Worm (Caenorhabditis elegans) whole organism, young adult: ENCODE measurements around the gene nmad-1.

Experiments used
- B0019.2 ChIP-seq: fragments of 200-800 bp; sonication (Bioruptor generic); conservative IDR thresholded peaks from 2 replicates; pipeline ENCODE4 v1.3.6; 2022; ENCODE audit warnings: missing genetic modification reagents, missing genetic modification characterization, missing compliant biosample characterization
- B0336.3 ChIP-seq: fragments of 200-800 bp; sonication (Bioruptor generic); IDR thresholded peaks from 2 replicates; pipeline ENCODE4 v1.3.6; 2022; ENCODE audit warnings: missing genetic modification characterization, missing compliant biosample characterization
- C06A6.2 ChIP-seq: fragments of 200-800 bp; sonication (Bioruptor generic); conservative IDR thresholded peaks from 2 replicates; pipeline ENCODE4 v1.3.6; 2022; ENCODE audit warnings: missing genetic modification characterization, missing compliant biosample characterization
- C17E4.6 ChIP-seq: fragments of 200-800 bp; sonication (Bioruptor generic); IDR thresholded peaks from 2 replicates; pipeline ENCODE4 v1.3.6; 2022; ENCODE audit warnings: missing genetic modification reagents, missing genetic modification characterization, missing compliant biosample characterization
- D2030.7 ChIP-seq: fragments of 200-800 bp; sonication (Bioruptor generic); IDR thresholded peaks from 2 replicates; pipeline ENCODE4 v1.3.6; 2022; ENCODE audit warnings: missing genetic modification reagents, missing genetic modification characterization, missing compliant biosample characterization
- F22D6.2 ChIP-seq: sonication (generic microtip); optimal IDR thresholded peaks from 2 replicates; lab custom pipeline; 2016; ENCODE audit warnings: mild to moderate bottlenecking, missing genetic modification characterization, missing compliant biosample characterization
- F33H1.4 ChIP-seq: fragments of 200-800 bp; sonication (Bioruptor generic); IDR thresholded peaks from 2 replicates; pipeline ENCODE4 v1.3.6; 2022; ENCODE audit warnings: missing genetic modification reagents, missing genetic modification characterization, missing compliant biosample characterization
- F37B4.10 ChIP-seq: fragments of 200-800 bp; sonication (Bioruptor generic); IDR thresholded peaks from 2 replicates; pipeline ENCODE4 v1.3.6; 2022; ENCODE audit warnings: missing genetic modification characterization, missing compliant biosample characterization
- F49E8.2 ChIP-seq: sonication (generic microtip); optimal IDR thresholded peaks from 3 replicates; lab custom pipeline; 2017; ENCODE audit warnings: missing genetic modification characterization, mild to moderate bottlenecking, missing compliant biosample characterization, antibody characterized with exemption, moderate library complexity; ENCODE audit not compliant: insufficient read depth
- T26A5.8 ChIP-seq: sonication (generic microtip); optimal IDR thresholded peaks from 2 replicates; lab custom pipeline; 2016; ENCODE audit warnings: missing genetic modification characterization, missing compliant biosample characterization
- Y53F4B.3 ChIP-seq: fragments of 200-800 bp; sonication (Bioruptor generic); IDR thresholded peaks from 2 replicates; pipeline ENCODE4 v1.3.6; 2022; ENCODE audit warnings: missing genetic modification reagents, missing genetic modification characterization, missing compliant biosample characterization
- Y53G8AR.9 ChIP-seq: fragments of 200-800 bp; sonication (Bioruptor generic); conservative IDR thresholded peaks from 2 replicates; pipeline ENCODE4 v1.3.6; 2022; ENCODE audit warnings: missing genetic modification reagents, missing genetic modification characterization, missing compliant biosample characterization
- akir-1 ChIP-seq: fragments of 200-800 bp; sonication (Bioruptor generic); optimal IDR thresholded peaks from 2 replicates; lab custom pipeline; 2018; ENCODE audit warnings: mild to moderate bottlenecking, missing genetic modification characterization, moderate library complexity, missing compliant biosample characterization
- ama-1 ChIP-seq, 3 experiments: fragments of 150-350 bp in 1 of 3; sonication (generic microtip) in 2 of 3; optimal IDR thresholded peaks; 2 replicates each; lab custom pipeline; 2014 to 2018; ENCODE audit warnings: missing biosample characterization in 2 of 3, missing genetic modification characterization in 2 of 3, missing genetic modification reagents in 2 of 3
- attf-3 ChIP-seq: fragments of 200-800 bp; sonication (Bioruptor generic); conservative IDR thresholded peaks from 2 replicates; pipeline ENCODE4 v1.3.6; 2022; ENCODE audit warnings: missing genetic modification reagents, missing genetic modification characterization, missing compliant biosample characterization
- bed-1 ChIP-seq: fragments of 200-800 bp; sonication (Bioruptor generic); IDR thresholded peaks from 2 replicates; pipeline ENCODE4 v1.3.6; 2022; ENCODE audit warnings: missing genetic modification reagents, missing genetic modification characterization, missing compliant biosample characterization
- cebp-1 ChIP-seq, 2 experiments: fragments of 200-800 bp in 1 of 2; sonication (Bioruptor generic) in 1 of 2; sonication (generic microtip) in 1 of 2; IDR thresholded peaks in 1 of 2; optimal IDR thresholded peaks in 1 of 2; 2 replicates each; pipeline versions ENCODE4 v1.3.6 to Lab custom; 2017 to 2022; ENCODE audit warnings: missing compliant biosample characterization in 2 of 2, missing genetic modification characterization in 2 of 2, mild to moderate bottlenecking in 1 of 2, missing genetic modification reagents in 1 of 2, moderate library complexity in 1 of 2
- cebp-2 ChIP-seq: fragments of 200-800 bp; sonication (Bioruptor generic); IDR thresholded peaks from 2 replicates; pipeline ENCODE4 v1.3.6; 2022; ENCODE audit warnings: missing genetic modification characterization, missing compliant biosample characterization
- ceh-100 ChIP-seq: fragments of 200-800 bp; sonication (Bioruptor generic); IDR thresholded peaks from 2 replicates; pipeline ENCODE4 v1.3.6; 2022; ENCODE audit warnings: missing genetic modification reagents, missing genetic modification characterization, missing compliant biosample characterization
- ceh-27 ChIP-seq: fragments of 200-800 bp; sonication (Bioruptor generic); optimal IDR thresholded peaks from 2 replicates; lab custom pipeline; 2018; ENCODE audit warnings: mild to moderate bottlenecking, missing genetic modification characterization, moderate library complexity, missing compliant biosample characterization
- dpff-1 ChIP-seq: sonication (generic microtip); optimal IDR thresholded peaks from 2 replicates; lab custom pipeline; 2017; ENCODE audit warnings: mild to moderate bottlenecking, missing genetic modification characterization, missing compliant biosample characterization
- dpl-1 ChIP-seq: fragments of 150-350 bp; optimal IDR thresholded peaks from 2 replicates; lab custom pipeline; 2014; ENCODE audit warnings: missing biosample characterization, missing genetic modification reagents, missing genetic modification characterization
- efl-1 ChIP-seq: fragments of 150-350 bp; optimal IDR thresholded peaks from 2 replicates; lab custom pipeline; 2014; ENCODE audit warnings: missing biosample characterization, missing genetic modification reagents, missing genetic modification characterization
- egl-18 ChIP-seq: fragments of 200-800 bp; sonication (Bioruptor generic); IDR thresholded peaks from 2 replicates; pipeline ENCODE4 v1.3.6; 2022; ENCODE audit warnings: missing genetic modification reagents, missing genetic modification characterization, missing compliant biosample characterization
- egl-44 ChIP-seq: fragments of 200-800 bp; sonication (Bioruptor generic); IDR thresholded peaks from 2 replicates; pipeline ENCODE4 v1.3.6; 2022; ENCODE audit warnings: missing genetic modification reagents, missing genetic modification characterization, missing compliant biosample characterization
- egrh-3 ChIP-seq: fragments of 200-800 bp; sonication (Bioruptor generic); IDR thresholded peaks from 2 replicates; pipeline ENCODE4 v1.3.6; 2022; ENCODE audit warnings: missing genetic modification reagents, missing genetic modification characterization, missing compliant biosample characterization
- hlh-12 ChIP-seq: sonication (generic microtip); optimal IDR thresholded peaks from 2 replicates; lab custom pipeline; 2016; ENCODE audit warnings: missing genetic modification characterization, missing compliant biosample characterization
- hsf-1 ChIP-seq: fragments of 200-800 bp; sonication (Bioruptor generic); IDR thresholded peaks from 2 replicates; pipeline ENCODE4 v1.3.6; 2022; ENCODE audit warnings: missing genetic modification reagents, missing genetic modification characterization, missing compliant biosample characterization
- lag-1 ChIP-seq: fragments of 200-800 bp; sonication (Bioruptor generic); IDR thresholded peaks from 2 replicates; pipeline ENCODE4 v1.3.6; 2022; ENCODE audit warnings: missing genetic modification reagents, missing genetic modification characterization, missing compliant biosample characterization
- lin-40 ChIP-seq: sonication (generic microtip); optimal IDR thresholded peaks from 2 replicates; lab custom pipeline; 2016; ENCODE audit warnings: missing genetic modification characterization, mild to moderate bottlenecking, missing compliant biosample characterization, missing genotype, missing genetic modification reagents
- lsl-1 ChIP-seq: fragments of 200-800 bp; sonication (Bioruptor generic); optimal IDR thresholded peaks from 2 replicates; lab custom pipeline; 2018; ENCODE audit warnings: mild to moderate bottlenecking, missing genetic modification characterization, moderate library complexity, missing compliant biosample characterization
- madf-10 ChIP-seq: sonication (generic microtip); optimal IDR thresholded peaks from 2 replicates; lab custom pipeline; 2016; ENCODE audit warnings: mild to moderate bottlenecking, missing genetic modification characterization, missing compliant biosample characterization
- madf-6 ChIP-seq: fragments of 200-800 bp; sonication (Bioruptor generic); IDR thresholded peaks from 2 replicates; pipeline ENCODE4 v1.3.6; 2022; ENCODE audit warnings: missing genetic modification reagents, missing genetic modification characterization, missing compliant biosample characterization
- mcd-1 ChIP-seq: fragments of 200-800 bp; sonication (Bioruptor generic); IDR thresholded peaks from 2 replicates; pipeline ENCODE4 v1.3.6; 2022; ENCODE audit warnings: missing genetic modification reagents, missing genetic modification characterization, missing compliant biosample characterization
- mel-28 ChIP-seq: sonication (generic microtip); optimal IDR thresholded peaks from 2 replicates; lab custom pipeline; 2016; ENCODE audit warnings: borderline replicate concordance, mild to moderate bottlenecking, missing genetic modification characterization, missing compliant biosample characterization
- nfyb-1 ChIP-seq: fragments of 200-800 bp; sonication (Bioruptor generic); IDR thresholded peaks from 2 replicates; pipeline ENCODE4 v1.3.6; 2022; ENCODE audit warnings: missing genetic modification reagents, missing genetic modification characterization, missing compliant biosample characterization
- nhr-80 ChIP-seq: sonication (generic microtip); optimal IDR thresholded peaks from 2 replicates; lab custom pipeline; 2016; ENCODE audit warnings: missing genetic modification characterization, missing compliant biosample characterization
- rec-8 ChIP-seq, 2 experiments: sonication (generic microtip); optimal IDR thresholded peaks; 2 replicates each; lab custom pipeline; 2016; ENCODE audit warnings: mild to moderate bottlenecking in 2 of 2, missing genetic modification characterization in 2 of 2, missing genetic modification reagents in 2 of 2, missing genotype in 2 of 2, missing biosample characterization in 1 of 2, missing compliant biosample characterization in 1 of 2, moderate library complexity in 1 of 2
- repo-1 ChIP-seq: sonication (generic microtip); optimal IDR thresholded peaks from 2 replicates; lab custom pipeline; 2017; ENCODE audit warnings: mild to moderate bottlenecking, missing genetic modification characterization, missing compliant biosample characterization
- rpc-1 ChIP-seq, 2 experiments: fragments of 150-350 bp in 1 of 2; sonication (generic microtip) in 1 of 2; optimal IDR thresholded peaks; 2 replicates each; lab custom pipeline; 2014 to 2018; ENCODE audit warnings: missing biosample characterization in 1 of 2, missing genetic modification characterization in 1 of 2, missing genetic modification reagents in 1 of 2, missing genotype in 1 of 2
- snpc-1.1 ChIP-seq: sonication (generic microtip); optimal IDR thresholded peaks from 2 replicates; lab custom pipeline; 2017; ENCODE audit warnings: missing genetic modification characterization, mild to moderate bottlenecking, missing compliant biosample characterization, antibody characterized with exemption, moderate library complexity, missing genotype, missing genetic modification reagents; ENCODE audit not compliant: insufficient read depth
- snpc-1.3 ChIP-seq: sonication (generic microtip); optimal IDR thresholded peaks from 2 replicates; lab custom pipeline; 2017; ENCODE audit warnings: missing genetic modification characterization, mild to moderate bottlenecking, missing compliant biosample characterization, antibody characterized with exemption, moderate library complexity, missing genotype, missing genetic modification reagents; ENCODE audit not compliant: insufficient read depth
- xnd-1 ChIP-seq: sonication (generic microtip); optimal IDR thresholded peaks from 2 replicates; lab custom pipeline; 2016; ENCODE audit warnings: missing genotype, missing genetic modification reagents, missing genetic modification characterization, missing compliant biosample characterization
- ztf-18 ChIP-seq: sonication (generic microtip); optimal IDR thresholded peaks from 2 replicates; lab custom pipeline; 2016; ENCODE audit warnings: missing genotype, mild to moderate bottlenecking, missing genetic modification characterization, missing compliant biosample characterization
- ztf-25 ChIP-seq: fragments of 200-800 bp; sonication (Bioruptor generic); IDR thresholded peaks from 2 replicates; pipeline ENCODE4 v1.3.6; 2022; ENCODE audit warnings: missing genetic modification reagents, missing genetic modification characterization, missing compliant biosample characterization

The nmad-1 gene

DNA sequence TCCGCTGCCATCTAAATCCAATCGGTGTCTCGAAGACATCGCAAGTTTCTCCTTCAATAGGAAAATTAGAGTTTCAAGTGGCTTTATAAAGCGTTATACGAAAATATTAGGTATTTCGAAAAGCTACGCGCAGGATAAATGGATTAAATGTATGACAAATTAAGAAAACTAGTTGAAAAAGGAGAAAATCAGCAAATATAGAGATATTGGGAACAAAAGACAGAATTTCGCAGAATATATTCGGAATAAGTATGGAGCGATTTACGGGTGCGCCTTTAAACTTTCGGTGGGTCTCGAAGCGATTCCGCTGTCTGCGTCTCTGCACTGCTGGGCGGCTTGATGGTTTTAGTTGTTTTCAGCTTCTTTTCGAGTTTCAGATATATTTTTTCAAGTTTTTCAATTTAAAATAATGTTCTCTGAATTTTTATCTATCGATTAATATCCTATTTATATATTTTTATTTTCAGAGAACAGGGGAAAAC lies 37.0 kb upstream of the nmad-1 start, which contains the start of the genes ddx-15 and ucr-1 (continued):
- TF ChIP-seq F49E8.2 (peak; percentile 21), snpc-1.3 (tag; lab: Kevin White, UChicago) (no peak), T26A5.8 (tag; lab: Kevin White, UChicago) (no peak), F22D6.2 (tag; lab: Kevin White, UChicago) (no peak), mel-28 (tag; lab: Kevin White, UChicago) (no peak), lsl-1 (peak; percentile 66), mcd-1 (GFP tag; lab: Robert Waterston, UW) (peak; percentile 74), cebp-1 (GFP tag; IDR thresholded peaks at IDR 0.05; lab: Robert Waterston, UW) (no peak), cebp-1 (tag; optimal IDR thresholded peaks at IDR 0.05; lab: Kevin White, UChicago) (peak; percentile 18), egrh-3 (GFP tag; lab: Robert Waterston, UW) (no peak), C06A6.2 (GFP tag; lab: Robert Waterston, UW) (no peak), hsf-1 (no peak), rpc-1 (optimal IDR thresholded peaks at IDR 0.05; lab: Kevin White, UChicago) (no peak), rpc-1 (tag; optimal IDR thresholded peaks at IDR 0.05; lab: Kevin White, UChicago) (no peak), B0019.2 (GFP tag; lab: Robert Waterston, UW) (peak; percentile 52; the same call in 1 of the 2 replicates), nhr-80 (peak; percentile 20), dpl-1 (GFP tag; lab: Kevin White, UChicago) (peak; percentile 53), ama-1 (optimal IDR thresholded peaks at IDR 0.05; lab: Kevin White, UChicago) (no peak), ama-1 (GFP tag; optimal IDR thresholded peaks at IDR 0.05; lab: Kevin White, UChicago) (no peak), ztf-18 (peak; percentile 4), C17E4.6 (GFP tag; lab: Robert Waterston, UW) (no peak), attf-3 (GFP tag; lab: Robert Waterston, UW) (peak; percentile 51; the same call in 1 of the 2 replicates), cebp-2 (GFP tag; lab: Robert Waterston, UW) (no peak), lag-1 (no peak), bed-1 (GFP tag; lab: Robert Waterston, UW) (no peak), madf-6 (GFP tag; lab: Robert Waterston, UW) (peak; percentile 79), ztf-25 (GFP tag; lab: Robert Waterston, UW) (no peak)

DNA sequence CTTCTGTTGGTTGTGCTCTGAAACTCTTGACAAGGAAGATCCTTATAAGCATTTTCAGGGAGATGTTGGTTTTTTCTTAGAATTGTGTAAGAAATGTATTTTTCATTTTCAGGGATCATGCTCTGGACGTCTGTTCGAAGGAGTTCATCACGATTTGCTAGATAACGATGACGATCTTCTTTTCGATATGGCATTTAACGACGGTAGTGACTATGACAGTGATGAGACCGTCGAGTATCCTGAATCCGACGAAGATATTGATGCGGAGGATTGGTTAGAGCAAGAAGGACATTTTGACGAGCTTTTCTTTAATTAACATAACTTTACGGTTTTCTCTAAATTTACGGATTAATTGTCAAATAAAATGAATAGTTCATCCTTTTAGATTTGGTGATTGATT lies 34.0 kb upstream of the nmad-1 start:
- TF ChIP-seq ceh-27 (GFP tag; lab: Kevin White, UChicago): no peak
- no peak for TF ChIP-seq ceh-100 (GFP tag; lab: Robert Waterston, UW)
- TF ChIP-seq nfyb-1 (GFP tag; lab: Robert Waterston, UW): peak; percentile 48; the same call in 1 of the 2 replicates
- TF ChIP-seq madf-6 (GFP tag; lab: Robert Waterston, UW): peak; percentile 52
- TF ChIP-seq C06A6.2 (GFP tag; lab: Robert Waterston, UW): no peak
- no peak for TF ChIP-seq efl-1 (GFP tag; lab: Kevin White, UChicago)
- TF ChIP-seq egl-18 (GFP tag; lab: Robert Waterston, UW): no peak
- TF ChIP-seq C17E4.6 (GFP tag; lab: Robert Waterston, UW): 0 out of 2 replicates have a peak, but pooled peaks have one; percentile 31
- peak; percentile 43; the same call in 1 of the 2 replicates for TF ChIP-seq D2030.7
- no peak for TF ChIP-seq egl-44 (GFP tag; lab: Robert Waterston, UW)
- no peak for TF ChIP-seq xnd-1
- TF ChIP-seq snpc-1.3 (tag; lab: Kevin White, UChicago): no peak
- no peak for TF ChIP-seq madf-10 (tag; lab: Kevin White, UChicago)
- no peak for TF ChIP-seq B0019.2 (GFP tag; lab: Robert Waterston, UW)
- TF ChIP-seq lag-1: no peak
- no peak for TF ChIP-seq snpc-1.1 (tag; lab: Kevin White, UChicago)
- no peak for TF ChIP-seq Y53G8AR.9 (GFP tag; lab: Robert Waterston, UW)
- TF ChIP-seq lin-40: no peak
- TF ChIP-seq B0336.3 (GFP tag; lab: Robert Waterston, UW): peak; percentile 68
- TF ChIP-seq akir-1 (GFP tag; lab: Kevin White, UChicago): no peak
- no peak for TF ChIP-seq Y53F4B.3
- TF ChIP-seq rec-8 (tag; optimal IDR thresholded peaks at IDR 0.05; lab: Kevin White, UChicago): no peak
- no peak for TF ChIP-seq F37B4.10 (GFP tag; lab: Robert Waterston, UW)
- no peak for TF ChIP-seq dpff-1 (tag; lab: Kevin White, UChicago)
- TF ChIP-seq repo-1 (tag; lab: Kevin White, UChicago): peak; percentile 74
- peak; percentile 33; the same call in 1 of the 2 replicates for TF ChIP-seq F33H1.4 (GFP tag; lab: Robert Waterston, UW)
- TF ChIP-seq hlh-12 (tag; lab: Kevin White, UChicago): no peak
